Fruit fly (Drosophila melanogaster): ENCODE results near the gene Amnionless.
A peak's percentile ranks its signal among the peaks of the same experiment; 100 is the strongest.

Amnionless gene

dm6 chr2L:267441-268089 is 21.4 kb downstream of the Amnionless start, which contains the start of gene CG17075 (continued):
- TF ChIP-seq CG2199 (GFP tag; IDR thresholded peaks at IDR 0.05) (peak; percentile 81; the same call in 2 of the 3 replicates), Hey (tag; optimal IDR thresholded peaks at IDR 0.05) (peak; percentile 62), bigmax (GFP tag; optimal IDR thresholded peaks at IDR 0.05) (peak; percentile 6), hth (optimal IDR thresholded peaks at IDR 0.05) (no peak), Hr39 (optimal IDR thresholded peaks at IDR 0.05) (no peak), rib (GFP tag; IDR thresholded peaks at IDR 0.05) (peak; percentile 95), CG15696 (tag; optimal IDR thresholded peaks at IDR 0.05) (peak; percentile 55), kni (GFP tag; optimal IDR thresholded peaks at IDR 0.05) (peak; percentile 38), Gsc (GFP tag; IDR thresholded peaks at IDR 0.05) (peak; percentile 79), Ets97D (GFP tag; optimal IDR thresholded peaks at IDR 0.05) (peak; percentile 51), ranshi (GFP tag; IDR thresholded peaks at IDR 0.05) (peak; percentile 96), CG6272 (GFP tag; IDR thresholded peaks at IDR 0.05) (peak; percentile 91), CG12942 (GFP tag; optimal IDR thresholded peaks at IDR 0.05) (peak; percentile 92), CG8388 (GFP tag; optimal IDR thresholded peaks at IDR 0.05) (peak; percentile 91), Atf3 (GFP tag; optimal IDR thresholded peaks at IDR 0.05) (peak; percentile 30), CG15514 (GFP tag; optimal IDR thresholded peaks at IDR 0.05) (peak; percentile 93), CG17912 (GFP tag; optimal IDR thresholded peaks at IDR 0.05) (peak; percentile 32), exex (tag; optimal IDR thresholded peaks at IDR 0.05) (peak; percentile 79), CG7987 (GFP tag; optimal IDR thresholded peaks at IDR 0.05) (peak; percentile 76), sima (GFP tag; optimal IDR thresholded peaks at IDR 0.05) (no peak), CG2116 (GFP tag; optimal IDR thresholded peaks at IDR 0.05) (peak; percentile 57), Vsx1 (GFP tag; optimal IDR thresholded peaks at IDR 0.05) (peak; percentile 84), Mad (GFP tag; optimal IDR thresholded peaks at IDR 0.05) (peak; percentile 81), lbe (GFP tag; optimal IDR thresholded peaks at IDR 0.05) (no peak), ken (GFP tag; IDR thresholded peaks at IDR 0.05) (peak; percentile 93), mirr (GFP tag; optimal IDR thresholded peaks at IDR 0.05) (peak; percentile 19), Dref (GFP tag; IDR thresholded peaks at IDR 0.05) (peak; percentile 32; the same call in 1 of the 2 replicates), sr (GFP tag; IDR thresholded peaks at IDR 0.05) (peak; percentile 84), CG11398 (GFP tag; optimal IDR thresholded peaks at IDR 0.05) (peak; percentile 70), twi (tag; optimal IDR thresholded peaks at IDR 0.05) (peak; percentile 78), ro (GFP tag; IDR thresholded peaks at IDR 0.05) (peak; percentile 83), Hr3 (GFP tag; optimal IDR thresholded peaks at IDR 0.05) (peak; percentile 93), wor (GFP tag; IDR thresholded peaks at IDR 0.05) (peak; percentile 90), CG18011 (GFP tag; optimal IDR thresholded peaks at IDR 0.05) (peak; percentile 85), tgo (GFP tag; IDR thresholded peaks at IDR 0.05) (peak; percentile 96), corto (GFP tag; optimal IDR thresholded peaks at IDR 0.05) (peak; percentile 61), CG17361 (GFP tag; IDR thresholded peaks at IDR 0.05) (peak; percentile 94), Deaf1 (tag; optimal IDR thresholded peaks at IDR 0.05) (peak; percentile 92), Mes4 (GFP tag; optimal IDR thresholded peaks at IDR 0.05) (peak; percentile 37), Fer2 (tag; optimal IDR thresholded peaks at IDR 0.05) (peak; percentile 83), CG16813 (GFP tag; IDR thresholded peaks at IDR 0.05; ENCODE audit: partially characterized antibody) (no peak), NC2α (GFP tag; optimal IDR thresholded peaks at IDR 0.05) (no peak), CG9609 (GFP tag; optimal IDR thresholded peaks at IDR 0.05) (peak; percentile 57), Taf1 (GFP tag; IDR thresholded peaks at IDR 0.05) (peak; percentile 86), CG6813 (GFP tag; optimal IDR thresholded peaks at IDR 0.05) (peak; percentile 89), CG9932 (GFP tag; IDR thresholded peaks at IDR 0.05) (peak; percentile 96), CG10462 (GFP tag; optimal IDR thresholded peaks at IDR 0.05) (peak; percentile 88), bbx (GFP tag; IDR thresholded peaks at IDR 0.05; ENCODE audit: partially characterized antibody) (no peak), sna (GFP tag; IDR thresholded peaks at IDR 0.05; ENCODE audit: partially characterized antibody) (no peak), CG6765 (GFP tag; optimal IDR thresholded peaks at IDR 0.05) (peak; percentile 92), al (GFP tag; IDR thresholded peaks at IDR 0.05) (peak; percentile 91)
